Worm (Caenorhabditis elegans): ENCODE measurements around the gene znf-706.

Gene znf-706

DNA sequence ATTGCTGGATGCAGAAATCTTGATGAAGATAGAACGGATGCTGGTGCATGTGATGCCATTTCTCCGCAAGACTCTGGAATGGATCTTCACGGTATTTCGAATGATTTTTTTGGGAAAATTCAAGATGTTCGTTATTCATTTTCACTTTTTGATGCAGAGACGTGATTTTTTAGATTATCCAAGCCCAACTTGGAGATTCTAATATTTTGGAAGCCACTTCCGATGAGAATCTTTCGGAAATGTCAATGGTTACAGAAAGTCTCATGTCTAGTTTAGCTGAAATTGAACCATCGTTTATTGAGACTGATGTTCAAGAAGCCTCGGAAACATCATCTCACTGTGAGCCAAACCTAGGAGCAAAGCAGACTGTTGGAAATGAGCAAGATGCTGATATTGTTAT lies 4.8 kb upstream of the znf-706 start:
- TF ChIP-seq bed-3 (GFP tag; optimal IDR thresholded peaks at IDR 0.05) = no peak
- no peak for TF ChIP-seq unc-39 (tag; optimal IDR thresholded peaks at IDR 0.05)
- no peak for TF ChIP-seq hlh-1 (tag; optimal IDR thresholded peaks at IDR 0.05)
- TF ChIP-seq elt-3 (tag; optimal IDR thresholded peaks at IDR 0.05) = no peak
- TF ChIP-seq nhr-12 (tag; optimal IDR thresholded peaks at IDR 0.05) = no peak
- no peak for TF ChIP-seq snpc-4 (tag; optimal IDR thresholded peaks at IDR 0.05)
- TF ChIP-seq lin-13 (tag; optimal IDR thresholded peaks at IDR 0.05) = no peak
- TF ChIP-seq ceh-39 (tag; optimal IDR thresholded peaks at IDR 0.05) = no peak
- no peak for TF ChIP-seq nhr-237 (tag; optimal IDR thresholded peaks at IDR 0.05)
- TF ChIP-seq elt-1 (tag; optimal IDR thresholded peaks at IDR 0.05; ENCODE audit: borderline replicate concordance, insufficient read depth) = no peak
- no peak for TF ChIP-seq pha-4 (tag; optimal IDR thresholded peaks at IDR 0.05)
- TF ChIP-seq cnd-1 (tag; optimal IDR thresholded peaks at IDR 0.05) = no peak
- TF ChIP-seq blmp-1 (tag; optimal IDR thresholded peaks at IDR 0.05) = no peak
- no peak for TF ChIP-seq M03D4.4 (tag; optimal IDR thresholded peaks at IDR 0.05)
- no peak for TF ChIP-seq lin-32 (GFP tag; optimal IDR thresholded peaks at IDR 0.05)
- TF ChIP-seq drap-1 (GFP tag; optimal IDR thresholded peaks at IDR 0.05) = no peak
- no peak for TF ChIP-seq nhr-28 (tag; optimal IDR thresholded peaks at IDR 0.05)
- no peak for TF ChIP-seq sptf-1 (tag; optimal IDR thresholded peaks at IDR 0.05)

DNA sequence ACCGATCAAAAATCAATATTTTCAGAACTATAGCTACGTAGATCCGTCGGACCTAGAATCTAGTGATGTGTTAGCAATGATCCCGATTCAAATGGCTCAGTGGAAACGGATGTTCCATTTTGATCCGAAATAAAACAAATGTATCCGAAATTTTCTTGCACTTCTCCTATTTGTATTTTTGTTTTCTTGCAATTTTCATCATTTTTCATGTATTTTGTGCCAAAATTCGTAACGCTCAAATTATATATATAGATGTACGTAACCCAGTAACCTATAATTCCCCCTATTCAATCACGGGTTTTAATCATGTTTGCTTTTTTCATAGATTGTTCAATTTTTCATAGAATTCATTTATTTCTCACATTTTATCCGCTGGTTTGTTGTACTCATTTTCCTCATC lies 2.9 kb upstream of the znf-706 start, which contains the start of gene gldi-10:
Gene gldi-10, plus strand, starts transcription at position 301 of the 400 bp plus-strand sequence.
- TF ChIP-seq tbx-8 (GFP tag; optimal IDR thresholded peaks at IDR 0.05) (no peak), lin-32 (GFP tag; optimal IDR thresholded peaks at IDR 0.05) (no peak), elt-1 (tag; optimal IDR thresholded peaks at IDR 0.05; ENCODE audit: borderline replicate concordance, insufficient read depth) (no peak), drap-1 (GFP tag; optimal IDR thresholded peaks at IDR 0.05) (no peak), flh-1 (GFP tag; optimal IDR thresholded peaks at IDR 0.05) (no peak), snpc-4 (tag; optimal IDR thresholded peaks at IDR 0.05) (no peak), blmp-1 (tag; optimal IDR thresholded peaks at IDR 0.05) (no peak), nhr-2 (tag; optimal IDR thresholded peaks at IDR 0.05) (no peak), sem-2 (GFP tag; optimal IDR thresholded peaks at IDR 0.05) (no peak), elt-3 (tag; optimal IDR thresholded peaks at IDR 0.05) (no peak), zip-8 (tag; optimal IDR thresholded peaks at IDR 0.05) (no peak), cnd-1 (tag; optimal IDR thresholded peaks at IDR 0.05) (no peak), ceh-83 (GFP tag; optimal IDR thresholded peaks at IDR 0.05) (no peak), mab-5 (tag; optimal IDR thresholded peaks at IDR 0.05) (no peak), sptf-1 (tag; optimal IDR thresholded peaks at IDR 0.05) (no peak), ztf-11 (tag; optimal IDR thresholded peaks at IDR 0.05) (no peak), ceh-39 (tag; optimal IDR thresholded peaks at IDR 0.05) (no peak), lsy-2 (tag; optimal IDR thresholded peaks at IDR 0.05) (no peak), nhr-12 (tag; optimal IDR thresholded peaks at IDR 0.05) (no peak), nhr-237 (tag; optimal IDR thresholded peaks at IDR 0.05) (no peak)

DNA sequence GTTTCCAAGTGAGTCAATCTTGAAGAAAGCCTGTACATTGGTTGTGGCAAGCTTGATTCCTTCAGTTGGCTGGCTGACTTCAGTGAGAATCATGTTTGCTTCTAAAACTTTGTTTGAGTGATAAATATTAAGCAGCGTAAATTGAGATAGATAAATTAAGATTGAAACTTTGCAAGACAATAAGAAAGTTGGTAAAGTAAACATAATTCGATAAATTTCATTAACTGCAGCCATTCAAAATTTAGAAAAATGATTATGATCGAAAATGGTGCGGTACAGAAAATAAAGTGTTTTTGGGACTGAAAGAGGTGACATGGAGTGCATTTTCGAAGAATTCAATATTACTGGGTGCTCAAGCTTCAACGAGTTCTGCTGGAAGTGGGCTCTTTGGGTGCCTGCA lies 478 bp downstream of the znf-706 start, which contains the start of gene icln-1:
Gene icln-1, minus strand, starts transcription at position 101 of the 400 bp plus-strand sequence.
- TF ChIP-seq ztf-11 (tag; optimal IDR thresholded peaks at IDR 0.05) (no peak), elt-1 (tag; optimal IDR thresholded peaks at IDR 0.05; ENCODE audit: borderline replicate concordance, insufficient read depth) (no peak), nhr-28 (tag; optimal IDR thresholded peaks at IDR 0.05) (no peak), lsy-2 (tag; optimal IDR thresholded peaks at IDR 0.05) (no peak), mab-5 (tag; optimal IDR thresholded peaks at IDR 0.05) (no peak), hlh-1 (tag; optimal IDR thresholded peaks at IDR 0.05) (no peak), M03D4.4 (tag; optimal IDR thresholded peaks at IDR 0.05) (no peak), blmp-1 (tag; optimal IDR thresholded peaks at IDR 0.05) (no peak), tbx-8 (GFP tag; optimal IDR thresholded peaks at IDR 0.05) (no peak), ceh-39 (tag; optimal IDR thresholded peaks at IDR 0.05) (no peak), ham-2 (GFP tag; optimal IDR thresholded peaks at IDR 0.05) (no peak), zip-8 (tag; optimal IDR thresholded peaks at IDR 0.05) (no peak), sptf-1 (tag; optimal IDR thresholded peaks at IDR 0.05) (no peak), flh-1 (GFP tag; optimal IDR thresholded peaks at IDR 0.05) (no peak), nhr-76 (tag; optimal IDR thresholded peaks at IDR 0.05) (no peak), sem-2 (GFP tag; optimal IDR thresholded peaks at IDR 0.05) (no peak), ceh-43 (GFP tag; optimal IDR thresholded peaks at IDR 0.05) (no peak), snpc-4 (tag; optimal IDR thresholded peaks at IDR 0.05) (no peak)

DNA sequence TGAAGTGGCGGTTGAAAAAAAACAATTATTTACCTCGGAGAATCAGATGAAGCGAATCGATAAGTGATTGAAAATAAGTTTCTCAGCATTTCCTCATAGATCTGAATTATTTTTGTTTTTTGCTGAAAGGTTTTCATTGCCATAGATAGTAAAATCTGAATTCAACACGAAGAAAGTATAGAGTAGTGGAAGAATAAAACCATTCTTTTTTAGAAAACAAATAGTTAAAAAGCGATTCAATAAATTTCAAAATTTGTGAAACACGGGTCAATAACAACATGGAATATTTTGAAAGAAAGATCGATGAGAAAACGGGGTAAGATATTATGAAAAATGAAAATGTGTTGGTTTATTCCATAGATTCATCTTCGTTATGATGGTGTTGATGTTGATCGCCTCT lies 1.7 kb downstream of the znf-706 start, which contains the start of gene mrpl-42:
Gene mrpl-42, minus strand, starts transcription at position 101 of the 400 bp plus-strand sequence.
- TF ChIP-seq lsy-2 (tag; optimal IDR thresholded peaks at IDR 0.05) (no peak), cnd-1 (tag; optimal IDR thresholded peaks at IDR 0.05) (no peak), snpc-4 (tag; optimal IDR thresholded peaks at IDR 0.05) (no peak), bed-3 (GFP tag; optimal IDR thresholded peaks at IDR 0.05) (no peak), sem-2 (GFP tag; optimal IDR thresholded peaks at IDR 0.05) (no peak), drap-1 (GFP tag; optimal IDR thresholded peaks at IDR 0.05) (no peak), nhr-12 (tag; optimal IDR thresholded peaks at IDR 0.05) (no peak)

ce11 chrIV:9093932-9094331 lies 2.1 kb downstream of the znf-706 start, which contains the start of gene lpl-1:
Gene lpl-1, minus strand, starts transcription at chrIV:9094032.
- no peak for TF ChIP-seq ceh-83 (GFP tag; optimal IDR thresholded peaks at IDR 0.05)
- no peak for TF ChIP-seq mls-2 (tag; optimal IDR thresholded peaks at IDR 0.05)
- no peak for TF ChIP-seq nhr-237 (tag; optimal IDR thresholded peaks at IDR 0.05)
- TF ChIP-seq ceh-43 (GFP tag; optimal IDR thresholded peaks at IDR 0.05) = no peak
